Fruit fly (Drosophila melanogaster) whole organism, adult: ENCODE results near the gene CG10864.

Source experiments
- CG11617 ChIP-seq: fragments of 200-800 bp; sonication (Bioruptor generic); optimal IDR thresholded peaks from 2 replicates; lab custom pipeline; 2017; ENCODE audit warnings: mild to moderate bottlenecking, missing biosample characterization, missing genetic modification reagents, missing genetic modification characterization
- CG12768 ChIP-seq: fragments of 200-800 bp; sonication (Bioruptor generic); optimal IDR thresholded peaks from 2 replicates; lab custom pipeline; 2017; ENCODE audit warnings: missing biosample characterization, missing genetic modification characterization, mild to moderate bottlenecking, moderate library complexity, missing genetic modification reagents
- CG14711 ChIP-seq: fragments of 200-800 bp; sonication (Bioruptor generic); optimal IDR thresholded peaks from 2 replicates; lab custom pipeline; 2018; ENCODE audit warnings: missing biosample characterization, mild to moderate bottlenecking, missing genetic modification characterization, moderate library complexity
- CG1620 ChIP-seq: fragments of 200-800 bp; sonication (Bioruptor generic); optimal IDR thresholded peaks from 2 replicates; lab custom pipeline; 2016; ENCODE audit warnings: missing biosample characterization, missing genetic modification characterization
- CG33017 ChIP-seq: fragments of 200-800 bp; sonication (Bioruptor generic); optimal IDR thresholded peaks from 2 replicates; lab custom pipeline; 2018; ENCODE audit warnings: missing biosample characterization, mild to moderate bottlenecking, missing genetic modification characterization, moderate library complexity
- CG5204 ChIP-seq: fragments of 200-800 bp; sonication (Bioruptor generic); optimal IDR thresholded peaks from 2 replicates; lab custom pipeline; 2016; ENCODE audit warnings: missing biosample characterization, missing genetic modification characterization
- CG7045 ChIP-seq: fragments of 200-800 bp; sonication (Bioruptor generic); optimal IDR thresholded peaks from 2 replicates; lab custom pipeline; 2017; ENCODE audit warnings: missing biosample characterization, mild to moderate bottlenecking, missing genetic modification characterization
- CG7101 ChIP-seq: fragments of 200-800 bp; sonication (Bioruptor generic); optimal IDR thresholded peaks from 2 replicates; lab custom pipeline; 2018; ENCODE audit warnings: missing biosample characterization, mild to moderate bottlenecking, missing genetic modification characterization, moderate library complexity
- Clk ChIP-seq: fragments of 200-800 bp; sonication (Bioruptor generic); optimal IDR thresholded peaks from 2 replicates; lab custom pipeline; 2017; ENCODE audit warnings: missing biosample characterization, missing genetic modification characterization
- Crg-1 ChIP-seq: fragments of 200-800 bp; sonication (Bioruptor generic); optimal IDR thresholded peaks from 2 replicates; lab custom pipeline; 2016; ENCODE audit warnings: missing biosample characterization, missing genetic modification characterization
- Hr96 ChIP-seq: fragments of 200-800 bp; sonication (Bioruptor generic); optimal IDR thresholded peaks from 2 replicates; lab custom pipeline; 2016; ENCODE audit warnings: missing biosample characterization, missing genetic modification characterization
- Mnt ChIP-seq: fragments of 200-800 bp; sonication (Bioruptor generic); optimal IDR thresholded peaks from 2 replicates; lab custom pipeline; 2016; ENCODE audit warnings: missing biosample characterization, mild to moderate bottlenecking, missing genetic modification characterization
- bab1 ChIP-seq: fragments of 200-800 bp; sonication (Bioruptor generic); optimal IDR thresholded peaks from 3 replicates; lab custom pipeline; 2019; ENCODE audit warnings: missing biosample characterization, mild to moderate bottlenecking, missing genetic modification characterization, moderate library complexity
- cic ChIP-seq: fragments of 200-800 bp; sonication (Bioruptor generic); optimal IDR thresholded peaks from 2 replicates; lab custom pipeline; 2017; ENCODE audit warnings: missing biosample characterization, mild to moderate bottlenecking, missing genetic modification characterization, moderate library complexity
- cnc ChIP-seq, 2 experiments: fragments of >200 bp; optimal IDR thresholded peaks; 2 replicates each; lab custom pipeline; 2017
- kay ChIP-seq: fragments of 200-800 bp; sonication (Bioruptor generic); peaks from one replicate; lab custom pipeline; 2016; ENCODE audit warnings: missing biosample characterization, missing genetic modification characterization, borderline replicate concordance
- ovo ChIP-seq: fragments of 200-800 bp; sonication (Bioruptor generic); optimal IDR thresholded peaks from 2 replicates; lab custom pipeline; 2016; ENCODE audit warnings: missing biosample characterization, missing genetic modification characterization
- pad ChIP-seq: fragments of 200-800 bp; sonication (Bioruptor generic); optimal IDR thresholded peaks from 3 replicates; lab custom pipeline; 2017; ENCODE audit warnings: missing biosample characterization, missing genetic modification characterization, mild to moderate bottlenecking, moderate library complexity, missing genetic modification reagents
- tj ChIP-seq: fragments of 200-800 bp; sonication (Bioruptor generic); optimal IDR thresholded peaks from 3 replicates; lab custom pipeline; 2017; ENCODE audit warnings: missing biosample characterization, mild to moderate bottlenecking, missing genetic modification characterization, moderate library complexity
- toe ChIP-seq: fragments of 200-800 bp; sonication (Bioruptor generic); optimal IDR thresholded peaks from 2 replicates; lab custom pipeline; 2016; ENCODE audit warnings: missing biosample characterization, missing genetic modification characterization

The CG10864 gene

dm6 chr3R:18411205-18411749 lies at the start of gene CG10864:
CG10864 (minus strand) TSS chr3R:18411631.
- TF ChIP-seq CG7101 (tag; lab: Kevin White, UChicago) (no peak), pad (GFP tag; lab: Kevin White, UChicago) (no peak), CG5204 (GFP tag; lab: Kevin White, UChicago) (no peak), Clk (GFP tag; lab: Kevin White, UChicago) (no peak), CG14711 (tag; lab: Kevin White, UChicago) (no peak), kay (GFP tag; lab: Kevin White, UChicago) (no peak), CG12768 (GFP tag; lab: Kevin White, UChicago) (no peak), Hr96 (GFP tag; lab: Kevin White, UChicago) (no peak), ovo (GFP tag; lab: Kevin White, UChicago) (no peak), Crg-1 (GFP tag; lab: Kevin White, UChicago) (no peak), CG33017 (tag; lab: Kevin White, UChicago) (no peak)

- TF ChIP-seq CG14711 (tag; lab: Kevin White, UChicago) (no peak), Clk (GFP tag; lab: Kevin White, UChicago) (no peak), ovo (GFP tag; lab: Kevin White, UChicago) (no peak), cnc (optimal IDR thresholded peaks at IDR 0.05; lab: Kevin White, UChicago) (no peak), toe (GFP tag; lab: Kevin White, UChicago) (no peak), tj (GFP tag; lab: Kevin White, UChicago) (no peak), Hr96 (GFP tag; lab: Kevin White, UChicago) (no peak), CG7101 (tag; lab: Kevin White, UChicago) (no peak)
Measured at dm6 chr3R:18458912-18459311, 47.5 kb upstream of the CG10864 start.

- TF ChIP-seq tj (GFP tag; lab: Kevin White, UChicago) (peak; percentile 48), CG14711 (tag; lab: Kevin White, UChicago) (peak; percentile 51), CG33017 (tag; lab: Kevin White, UChicago) (peak; percentile 85), CG5204 (GFP tag; lab: Kevin White, UChicago) (peak; percentile 70), CG7045 (GFP tag; lab: Kevin White, UChicago) (peak; percentile 41), toe (GFP tag; lab: Kevin White, UChicago) (peak; percentile 51), cic (no peak), cnc (optimal IDR thresholded peaks at IDR 0.05; lab: Kevin White, UChicago) (no peak), bab1 (GFP tag; lab: Kevin White, UChicago) (peak; percentile 73), CG1620 (GFP tag; lab: Kevin White, UChicago) (peak; percentile 42), pad (GFP tag; lab: Kevin White, UChicago) (peak; percentile 5), Mnt (GFP tag; lab: Kevin White, UChicago) (peak; percentile 36), CG7101 (tag; lab: Kevin White, UChicago) (peak; percentile 71), kay (GFP tag; lab: Kevin White, UChicago) (peak; percentile 7), CG12768 (GFP tag; lab: Kevin White, UChicago) (peak; percentile 57), CG11617 (GFP tag; lab: Kevin White, UChicago) (peak; percentile 68), Crg-1 (GFP tag; lab: Kevin White, UChicago) (peak; percentile 43), Hr96 (GFP tag; lab: Kevin White, UChicago) (peak; percentile 7), ovo (GFP tag; lab: Kevin White, UChicago) (no peak), Clk (GFP tag; lab: Kevin White, UChicago) (peak; percentile 41)
Measured at dm6 chr3R:18456196-18456781, 44.9 kb upstream of the CG10864 start.

dm6 chr3R:18449896-18450637 lies 38.6 kb upstream of the CG10864 start:
- no peak for TF ChIP-seq Crg-1 (GFP tag; lab: Kevin White, UChicago)
- no peak for TF ChIP-seq CG33017 (tag; lab: Kevin White, UChicago)
- TF ChIP-seq ovo (GFP tag; lab: Kevin White, UChicago): no peak
- TF ChIP-seq CG14711 (tag; lab: Kevin White, UChicago): no peak
- TF ChIP-seq Clk (GFP tag; lab: Kevin White, UChicago): no peak
- TF ChIP-seq CG11617 (GFP tag; lab: Kevin White, UChicago): no peak
- TF ChIP-seq tj (GFP tag; lab: Kevin White, UChicago): no peak
- no peak for TF ChIP-seq CG12768 (GFP tag; lab: Kevin White, UChicago)
- no peak for TF ChIP-seq Mnt (GFP tag; lab: Kevin White, UChicago)
- TF ChIP-seq bab1 (GFP tag; lab: Kevin White, UChicago): no peak
- no peak for TF ChIP-seq cnc (optimal IDR thresholded peaks at IDR 0.05; lab: Kevin White, UChicago)
- no peak for TF ChIP-seq toe (GFP tag; lab: Kevin White, UChicago)
- no peak for TF ChIP-seq Hr96 (GFP tag; lab: Kevin White, UChicago)
- TF ChIP-seq CG1620 (GFP tag; lab: Kevin White, UChicago): no peak
- TF ChIP-seq CG5204 (GFP tag; lab: Kevin White, UChicago): no peak
- no peak for TF ChIP-seq pad (GFP tag; lab: Kevin White, UChicago)
- no peak for TF ChIP-seq CG7101 (tag; lab: Kevin White, UChicago)

- TF ChIP-seq bab1 (GFP tag; lab: Kevin White, UChicago) (no peak), Clk (GFP tag; lab: Kevin White, UChicago) (no peak), CG12768 (GFP tag; lab: Kevin White, UChicago) (no peak), tj (GFP tag; lab: Kevin White, UChicago) (no peak), ovo (GFP tag; lab: Kevin White, UChicago) (no peak), CG7101 (tag; lab: Kevin White, UChicago) (no peak), toe (GFP tag; lab: Kevin White, UChicago) (no peak), pad (GFP tag; lab: Kevin White, UChicago) (no peak), Hr96 (GFP tag; lab: Kevin White, UChicago) (no peak), CG33017 (tag; lab: Kevin White, UChicago) (no peak), cic (no peak), cnc (optimal IDR thresholded peaks at IDR 0.05; lab: Kevin White, UChicago) (no peak), kay (GFP tag; lab: Kevin White, UChicago) (no peak), CG14711 (tag; lab: Kevin White, UChicago) (no peak), CG7045 (GFP tag; lab: Kevin White, UChicago) (no peak), Crg-1 (GFP tag; lab: Kevin White, UChicago) (no peak), CG1620 (GFP tag; lab: Kevin White, UChicago) (no peak), CG5204 (GFP tag; lab: Kevin White, UChicago) (no peak), Mnt (GFP tag; lab: Kevin White, UChicago) (no peak)
Measured at dm6 chr3R:18449188-18449587, 37.8 kb upstream of the CG10864 start.
